Fruit fly (Drosophila melanogaster): ENCODE measurements around the gene Nhe1.

Gene Nhe1

DNA sequence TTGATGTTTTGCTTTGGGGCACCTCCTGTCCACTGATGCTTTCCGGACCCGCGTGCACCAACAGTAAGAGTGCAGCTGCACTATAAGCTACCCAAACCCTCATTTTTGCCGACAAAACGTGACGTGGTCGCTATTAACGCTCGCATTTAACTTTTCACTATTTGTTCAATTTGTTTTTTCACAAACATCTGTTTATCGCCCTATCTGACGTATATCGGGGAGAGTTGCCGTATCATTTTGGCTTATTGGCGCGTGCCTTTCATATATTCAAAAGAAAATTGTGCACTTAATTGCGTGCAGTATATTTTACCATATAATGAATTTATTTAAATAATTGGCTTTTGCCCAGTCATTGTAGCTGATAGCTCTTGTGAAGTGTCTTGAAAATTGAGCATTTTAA, at the start of gene Nhe1, which contains the start of gene Sam-S:
Gene Nhe1, minus strand, starts transcription at position 193 of the 400 bp plus-strand sequence.
Gene Sam-S, plus strand, starts transcription at position 364 of the 400 bp plus-strand sequence.
- no peak for TF ChIP-seq noc (tag; optimal IDR thresholded peaks at IDR 0.05)

DNA sequence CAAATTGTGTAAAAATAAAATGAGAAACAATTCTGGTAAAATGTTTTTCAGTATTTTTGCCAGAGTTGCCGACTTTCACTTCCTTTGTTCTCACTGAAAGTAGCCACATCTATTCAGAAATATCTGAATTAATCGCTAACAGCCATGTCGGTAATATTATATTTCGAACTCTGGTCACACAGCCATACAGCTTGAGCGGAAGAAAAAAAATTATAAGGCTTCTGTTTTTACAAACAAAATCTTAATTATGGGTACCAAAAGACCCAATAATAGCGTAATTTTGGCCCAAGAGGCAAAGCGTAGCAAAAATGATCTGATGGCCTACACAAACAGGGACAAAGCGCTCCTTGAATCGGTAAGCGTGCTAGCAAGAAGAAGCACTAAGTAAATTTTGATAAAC, 49.5 kb upstream of the Nhe1 start, which contains the start of gene CG3436:
Gene CG3436, plus strand, starts transcription at position 36 of the 400 bp plus-strand sequence.
- no peak for TF ChIP-seq noc (tag; optimal IDR thresholded peaks at IDR 0.05)

DNA sequence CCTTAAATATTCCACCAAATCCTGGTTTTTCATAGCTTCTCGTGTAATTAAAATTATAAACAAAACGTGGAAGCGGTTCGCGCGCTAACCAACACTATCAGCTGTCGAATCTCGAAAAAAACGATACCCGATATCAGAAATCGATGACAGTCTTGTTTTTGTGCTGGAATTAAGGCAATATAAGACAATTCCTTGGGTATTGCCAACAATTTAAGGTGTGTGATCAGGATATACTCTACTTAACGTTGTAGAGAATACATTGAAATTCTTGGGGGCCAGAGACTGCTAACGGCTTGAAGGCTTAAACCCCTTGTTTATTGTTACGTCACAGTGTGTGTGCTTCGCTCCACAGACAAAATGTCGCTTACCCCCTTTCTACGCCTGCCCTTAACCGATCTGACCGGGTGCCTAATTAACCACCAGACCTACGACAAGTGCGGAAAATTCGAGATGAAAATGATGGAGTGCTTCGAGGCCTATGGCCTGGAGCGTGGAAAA, 48.7 kb upstream of the Nhe1 start, which contains the start of gene Pus10:
Gene Pus10, minus strand, starts transcription at position 91 of the 498 bp plus-strand sequence.
- no peak for TF ChIP-seq noc (tag; optimal IDR thresholded peaks at IDR 0.05)

DNA sequence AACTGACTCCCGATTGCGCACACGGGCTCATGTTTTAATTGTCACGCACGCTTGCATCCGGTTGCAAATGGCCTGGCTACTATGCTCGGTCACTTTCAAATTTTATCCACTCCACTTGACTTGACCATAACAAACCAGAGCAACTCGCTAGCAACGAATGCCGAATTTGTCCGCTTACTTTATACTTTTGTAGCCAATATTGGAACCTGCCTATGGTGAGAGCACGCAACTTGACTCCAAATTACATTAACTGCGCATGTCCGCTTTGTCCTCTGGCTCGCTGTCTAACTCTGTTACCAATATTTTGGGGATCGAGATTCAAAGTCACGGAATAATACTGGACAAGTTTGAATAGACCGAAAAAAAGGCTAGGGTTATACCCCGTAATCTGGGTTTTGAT, 46.6 kb upstream of the Nhe1 start, which contains the start of gene CG42399:
Gene CG42399, minus strand, starts transcription at position 159 of the 400 bp plus-strand sequence.
- TF ChIP-seq noc (tag; optimal IDR thresholded peaks at IDR 0.05) = no peak

DNA sequence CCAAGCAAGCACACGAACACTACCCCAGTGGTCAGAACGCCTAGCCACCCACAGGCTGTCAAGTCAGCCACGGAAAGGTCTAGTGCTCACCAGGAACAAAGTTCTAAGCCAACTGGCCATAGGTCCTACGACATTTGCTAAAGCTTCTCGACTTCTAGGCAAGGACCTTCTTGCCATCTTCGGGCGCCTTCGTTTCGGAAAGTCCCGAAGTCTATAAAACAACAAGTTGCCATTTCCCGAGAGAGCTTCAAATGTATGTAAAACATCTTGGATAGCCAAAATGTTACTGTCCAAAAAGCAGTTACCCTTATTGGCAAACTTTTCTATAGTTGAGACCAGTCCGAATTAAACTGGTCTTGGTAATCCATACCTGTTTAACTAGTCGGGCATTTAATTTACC, 40.0 kb upstream of the Nhe1 start:
- no peak for TF ChIP-seq noc (tag; optimal IDR thresholded peaks at IDR 0.05)

- TF ChIP-seq noc (tag; optimal IDR thresholded peaks at IDR 0.05) = no peak
Measured at dm6 chr2L:143088-143487, 36.6 kb upstream of the Nhe1 start, which contains the start of the genes CG31974 and CG11454. CG31974 (minus strand) TSS chr2L:143091. CG11454 (plus strand) TSS chr2L:143323.

DNA sequence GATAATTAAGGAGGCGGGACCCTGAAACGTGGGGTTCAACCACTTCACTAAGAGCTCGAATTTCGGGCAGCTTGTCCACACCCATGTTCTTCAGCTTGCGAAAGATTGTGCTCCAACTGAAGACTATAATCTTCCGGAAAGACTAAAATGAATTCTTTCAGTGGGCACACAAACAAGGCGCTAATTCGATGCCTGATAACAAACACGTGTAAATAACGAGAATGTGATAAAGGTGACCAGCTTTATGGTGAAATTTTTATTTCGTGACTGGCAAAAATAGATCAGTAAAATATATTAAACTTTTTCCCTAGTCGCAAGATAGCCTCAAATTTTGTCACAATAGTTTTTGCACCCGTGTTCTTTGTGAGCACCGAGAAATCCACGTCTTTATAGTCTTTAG, 34.3 kb upstream of the Nhe1 start, which contains the start of the genes CG31975 and ovm:
Gene CG31975, minus strand, starts transcription at position 144 of the 400 bp plus-strand sequence.
Gene ovm, minus strand, starts transcription at position 144 of the 400 bp plus-strand sequence.
- TF ChIP-seq noc (tag; optimal IDR thresholded peaks at IDR 0.05) = peak; percentile 10

DNA sequence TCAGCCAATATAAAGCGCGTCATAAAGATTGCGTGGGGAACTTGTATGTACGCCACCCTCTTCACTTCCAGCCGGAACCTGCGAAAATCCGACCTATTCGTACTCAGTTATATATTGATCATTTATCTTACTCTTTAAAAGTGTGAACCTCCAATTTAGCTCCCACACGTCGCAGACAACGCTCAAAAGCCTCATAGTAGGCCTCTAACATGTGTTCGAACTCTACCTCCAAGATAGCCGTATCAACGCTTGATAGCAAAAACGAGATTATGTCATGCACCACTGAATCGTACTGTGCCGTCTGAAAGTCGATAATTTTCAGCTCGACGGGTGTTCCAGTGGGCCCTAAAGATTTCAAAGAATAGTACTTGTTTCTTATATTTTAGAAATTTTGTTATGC, 33.1 kb upstream of the Nhe1 start:
- TF ChIP-seq noc (tag; optimal IDR thresholded peaks at IDR 0.05) = peak; percentile 12

dm6 chr2L:138063-138462, 31.5 kb upstream of the Nhe1 start:
- TF ChIP-seq noc (tag; optimal IDR thresholded peaks at IDR 0.05) = no peak

- TF ChIP-seq noc (tag; optimal IDR thresholded peaks at IDR 0.05) = peak; percentile 90
Measured at dm6 chr2L:136747-137709, 30.5 kb upstream of the Nhe1 start.

DNA sequence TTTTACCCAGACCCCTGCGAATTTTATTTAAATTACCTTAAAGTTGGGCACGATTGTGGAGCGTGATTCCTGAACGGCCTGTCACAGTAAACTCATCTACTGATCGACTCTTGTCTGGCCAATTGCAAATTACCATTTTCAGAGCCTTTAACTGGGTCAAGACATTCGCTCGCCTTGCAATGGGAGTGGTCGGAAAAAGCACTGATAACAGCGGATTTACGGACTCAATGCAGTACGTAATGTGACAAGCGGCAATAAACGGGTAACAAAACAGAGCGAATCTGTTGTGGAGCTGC, 29.5 kb upstream of the Nhe1 start:
- TF ChIP-seq noc (tag; optimal IDR thresholded peaks at IDR 0.05) = peak; percentile 35

DNA sequence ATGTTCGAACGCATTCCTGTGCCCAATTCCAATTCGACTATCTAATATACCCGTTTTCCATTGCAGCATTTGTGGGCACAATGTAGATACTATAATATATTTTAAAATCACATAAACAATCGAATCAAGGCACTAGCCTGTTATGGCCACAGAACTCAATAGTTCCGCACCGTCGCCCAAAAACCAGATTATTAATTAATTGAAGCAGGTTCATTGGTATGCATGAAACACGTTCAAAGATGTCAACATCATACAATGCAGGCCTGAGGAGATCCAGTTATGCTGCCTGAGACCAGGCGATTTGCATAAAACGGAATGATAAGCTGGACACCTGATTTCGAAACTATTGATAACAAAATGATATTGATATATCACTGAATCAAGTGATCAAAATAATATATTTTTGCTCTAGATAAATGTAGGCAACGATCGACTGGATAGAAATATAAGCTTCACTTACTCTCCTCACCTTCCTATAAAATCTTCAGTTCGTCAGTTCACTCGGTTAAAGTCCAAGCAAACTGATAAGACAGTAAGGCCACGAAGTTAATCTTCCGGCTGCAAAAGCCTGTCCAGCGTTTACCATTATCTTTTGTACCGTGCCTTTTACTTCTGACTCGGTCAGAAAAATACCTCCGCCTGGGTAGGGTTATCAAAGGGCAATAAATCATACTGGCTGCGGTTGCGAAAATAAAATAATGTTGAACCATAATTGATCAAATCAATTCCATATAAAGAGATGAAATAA, 29.0 kb upstream of the Nhe1 start:
- TF ChIP-seq noc (tag; optimal IDR thresholded peaks at IDR 0.05) = peak; percentile 69

- TF ChIP-seq noc (tag; optimal IDR thresholded peaks at IDR 0.05) = no peak
Measured at dm6 chr2L:134563-135382, 28.2 kb upstream of the Nhe1 start.

dm6 chr2L:131466-132270, 25.1 kb upstream of the Nhe1 start, which contains the start of gene Gs1:
Gs1 (plus strand) TSS chr2L:132077.
- TF ChIP-seq noc (tag; optimal IDR thresholded peaks at IDR 0.05) = peak; percentile 71
